Fruit fly (Drosophila melanogaster): ENCODE data around the gene CG4375.

CG4375 gene

dm6 chr2L:1074180-1074864, 47.6 kb upstream of the CG4375 start (continued):
- peak; percentile 53; the same call in 1 of the 2 replicates for TF ChIP-seq CG31224 (GFP tag; IDR thresholded peaks at IDR 0.05)
- TF ChIP-seq pzg (GFP tag; optimal IDR thresholded peaks at IDR 0.05): no peak
- no peak for TF ChIP-seq da (GFP tag; optimal IDR thresholded peaks at IDR 0.05)
- TF ChIP-seq phol (tag; optimal IDR thresholded peaks at IDR 0.05): peak; percentile 89
- TF ChIP-seq Opbp (GFP tag; IDR thresholded peaks at IDR 0.05; ENCODE audit: partially characterized antibody): no peak
- peak; percentile 75 for TF ChIP-seq CG4820 (GFP tag; optimal IDR thresholded peaks at IDR 0.05)
- no peak for TF ChIP-seq CG7963 (GFP tag; IDR thresholded peaks at IDR 0.05; ENCODE audit: partially characterized antibody)
- TF ChIP-seq bsh (GFP tag; optimal IDR thresholded peaks at IDR 0.05): peak in 1 of 2 experiments; percentile 93
- TF ChIP-seq CG12744 (GFP tag; optimal IDR thresholded peaks at IDR 0.05): peak; percentile 43
- TF ChIP-seq tap (tag; optimal IDR thresholded peaks at IDR 0.05): peak; percentile 85
- peak; percentile 66 for TF ChIP-seq her (GFP tag; optimal IDR thresholded peaks at IDR 0.05)
- TF ChIP-seq CHES-1-like (GFP tag; optimal IDR thresholded peaks at IDR 0.05): peak; percentile 58
- TF ChIP-seq pb (GFP tag; optimal IDR thresholded peaks at IDR 0.05): peak; percentile 35
- TF ChIP-seq Dad (GFP tag; optimal IDR thresholded peaks at IDR 0.05): peak; percentile 32
- peak; percentile 66 for TF ChIP-seq CG15011 (GFP tag; optimal IDR thresholded peaks at IDR 0.05)
- peak; percentile 51 for TF ChIP-seq Usf (GFP tag; optimal IDR thresholded peaks at IDR 0.05)
- peak; percentile 19 for TF ChIP-seq Hand (GFP tag; optimal IDR thresholded peaks at IDR 0.05)
- no peak for TF ChIP-seq Doc3 (GFP tag; IDR thresholded peaks at IDR 0.05; ENCODE audit: partially characterized antibody)
- peak; percentile 58 for TF ChIP-seq CG3065 (GFP tag; optimal IDR thresholded peaks at IDR 0.05)
- peak; percentile 54; the same call in 1 of the 3 replicates for TF ChIP-seq CG2889 (GFP tag; IDR thresholded peaks at IDR 0.05)
- no peak for TF ChIP-seq CG6791 (GFP tag; IDR thresholded peaks at IDR 0.05; ENCODE audit: partially characterized antibody)
- TF ChIP-seq CG6254 (GFP tag; optimal IDR thresholded peaks at IDR 0.05): peak; percentile 88
- TF ChIP-seq cg (GFP tag; optimal IDR thresholded peaks at IDR 0.05): peak; percentile 77
- peak in 1 of 2 experiments; percentile 86 for TF ChIP-seq Eip74EF (GFP tag; optimal IDR thresholded peaks at IDR 0.05)
- peak; percentile 78 for TF ChIP-seq bab2 (GFP tag; optimal IDR thresholded peaks at IDR 0.05)
- peak; percentile 54 for TF ChIP-seq ssp (GFP tag; IDR thresholded peaks at IDR 0.05)
- peak; percentile 0 for TF ChIP-seq exex (tag; optimal IDR thresholded peaks at IDR 0.05)
- TF ChIP-seq CG13296 (GFP tag; optimal IDR thresholded peaks at IDR 0.05): peak; percentile 18
- TF ChIP-seq gcm2 (GFP tag; optimal IDR thresholded peaks at IDR 0.05): peak; percentile 57
- TF ChIP-seq CG9817 (tag; optimal IDR thresholded peaks at IDR 0.05): peak; percentile 48
- no peak for TF ChIP-seq CG2129 (GFP tag; IDR thresholded peaks at IDR 0.05; ENCODE audit: partially characterized antibody)
- peak; percentile 60 for TF ChIP-seq CG2120 (GFP tag; optimal IDR thresholded peaks at IDR 0.05)
- TF ChIP-seq slou (GFP tag; optimal IDR thresholded peaks at IDR 0.05): no peak
- TF ChIP-seq Vsx1 (GFP tag; optimal IDR thresholded peaks at IDR 0.05): peak; percentile 68
- peak; percentile 81 for TF ChIP-seq CG32772 (GFP tag; IDR thresholded peaks at IDR 0.05)
- TF ChIP-seq fru (optimal IDR thresholded peaks at IDR 0.05): no peak
- TF ChIP-seq Lim3 (GFP tag; IDR thresholded peaks at IDR 0.05): no peak
- peak; percentile 36 for TF ChIP-seq CG7987 (GFP tag; optimal IDR thresholded peaks at IDR 0.05)
- TF ChIP-seq Ravus (GFP tag; IDR thresholded peaks at IDR 0.05): no peak
- peak; percentile 74 for TF ChIP-seq NC2β (GFP tag; optimal IDR thresholded peaks at IDR 0.05)

DNA sequence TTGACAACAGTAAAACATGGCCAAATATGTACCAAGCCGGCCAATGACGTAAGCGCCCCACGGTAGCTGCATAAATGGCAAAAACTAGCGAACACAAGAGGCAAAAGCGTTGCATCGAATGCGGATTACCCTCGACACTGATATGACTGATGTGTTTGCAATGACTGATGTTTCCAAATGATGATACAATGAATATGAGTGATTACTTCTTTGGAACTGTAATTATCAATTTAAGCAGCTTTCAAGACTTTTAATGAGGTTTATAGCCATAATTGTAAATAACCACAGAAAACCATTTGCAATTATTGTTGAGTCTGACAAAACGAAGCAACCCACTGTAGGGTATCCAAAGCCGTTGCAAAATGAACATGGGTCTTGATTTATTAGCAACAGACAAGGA, 46.8 kb upstream of the CG4375 start:
- no peak for TF ChIP-seq CG10321 (GFP tag; IDR thresholded peaks at IDR 0.05)
- no peak for TF ChIP-seq CG17829 (tag; optimal IDR thresholded peaks at IDR 0.05)
- no peak for TF ChIP-seq pnt (GFP tag; optimal IDR thresholded peaks at IDR 0.05)
- TF ChIP-seq HLH4C (GFP tag; IDR thresholded peaks at IDR 0.05; ENCODE audit: partially characterized antibody): no peak
- peak; percentile 47; the same call in 1 of the 2 replicates for TF ChIP-seq Drgx (GFP tag; IDR thresholded peaks at IDR 0.05)
- TF ChIP-seq Med (GFP tag): peak; percentile 65
- peak; percentile 28; the same call in 1 of the 3 replicates for TF ChIP-seq row (GFP tag; IDR thresholded peaks at IDR 0.05)
- peak; percentile 54 for TF ChIP-seq lab (GFP tag; optimal IDR thresholded peaks at IDR 0.05)
- TF ChIP-seq CG16779 (GFP tag; IDR thresholded peaks at IDR 0.05): no peak
- TF ChIP-seq Hr3 (GFP tag; optimal IDR thresholded peaks at IDR 0.05): no peak
- TF ChIP-seq lov (optimal IDR thresholded peaks at IDR 0.05): no peak
- 0 out of 3 replicates have a peak, but pooled peaks have one; percentile 11 for TF ChIP-seq lov (GFP tag; IDR thresholded peaks at IDR 0.05)

Measured in whole organism, embryonic.